Worm (Caenorhabditis elegans) whole organism, young adult: ENCODE data around the gene R08C7.1.

Experiments used
- ets-4 ChIP-seq: fragments of 200-800 bp; sonication (Bioruptor generic); optimal IDR thresholded peaks from 2 replicates; lab custom pipeline; 2018; ENCODE audit warnings: mild to moderate bottlenecking, missing genetic modification characterization, missing compliant biosample characterization
- lag-1 ChIP-seq: fragments of 200-800 bp; sonication (Bioruptor generic); IDR thresholded peaks from 2 replicates; pipeline ENCODE4 v1.3.6; 2022; ENCODE audit warnings: missing genetic modification reagents, missing genetic modification characterization, missing compliant biosample characterization
- madf-6 ChIP-seq: fragments of 200-800 bp; sonication (Bioruptor generic); IDR thresholded peaks from 2 replicates; pipeline ENCODE4 v1.3.6; 2022; ENCODE audit warnings: missing genetic modification reagents, missing genetic modification characterization, missing compliant biosample characterization
- nfya-1 ChIP-seq: sonication (generic microtip); optimal IDR thresholded peaks from 2 replicates; lab custom pipeline; 2017; ENCODE audit warnings: antibody characterized with exemption, missing compliant biosample characterization, missing genetic modification characterization, borderline replicate concordance; ENCODE audit not compliant: insufficient read depth
- nfyb-1 ChIP-seq: fragments of 200-800 bp; sonication (Bioruptor generic); IDR thresholded peaks from 2 replicates; pipeline ENCODE4 v1.3.6; 2022; ENCODE audit warnings: missing genetic modification reagents, missing genetic modification characterization, missing compliant biosample characterization
- pbrm-1 ChIP-seq: fragments of 200-800 bp; sonication (Bioruptor generic); IDR thresholded peaks from 2 replicates; pipeline ENCODE4 v1.3.6; 2022; ENCODE audit warnings: missing genetic modification reagents, missing genetic modification characterization, missing compliant biosample characterization
- rpc-1 ChIP-seq, 2 experiments: fragments of 150-350 bp in 1 of 2; sonication (generic microtip) in 1 of 2; optimal IDR thresholded peaks; 2 replicates each; lab custom pipeline; 2014 to 2018; ENCODE audit warnings: missing biosample characterization in 1 of 2, missing genetic modification characterization in 1 of 2, missing genetic modification reagents in 1 of 2, missing genotype in 1 of 2

DNA sequence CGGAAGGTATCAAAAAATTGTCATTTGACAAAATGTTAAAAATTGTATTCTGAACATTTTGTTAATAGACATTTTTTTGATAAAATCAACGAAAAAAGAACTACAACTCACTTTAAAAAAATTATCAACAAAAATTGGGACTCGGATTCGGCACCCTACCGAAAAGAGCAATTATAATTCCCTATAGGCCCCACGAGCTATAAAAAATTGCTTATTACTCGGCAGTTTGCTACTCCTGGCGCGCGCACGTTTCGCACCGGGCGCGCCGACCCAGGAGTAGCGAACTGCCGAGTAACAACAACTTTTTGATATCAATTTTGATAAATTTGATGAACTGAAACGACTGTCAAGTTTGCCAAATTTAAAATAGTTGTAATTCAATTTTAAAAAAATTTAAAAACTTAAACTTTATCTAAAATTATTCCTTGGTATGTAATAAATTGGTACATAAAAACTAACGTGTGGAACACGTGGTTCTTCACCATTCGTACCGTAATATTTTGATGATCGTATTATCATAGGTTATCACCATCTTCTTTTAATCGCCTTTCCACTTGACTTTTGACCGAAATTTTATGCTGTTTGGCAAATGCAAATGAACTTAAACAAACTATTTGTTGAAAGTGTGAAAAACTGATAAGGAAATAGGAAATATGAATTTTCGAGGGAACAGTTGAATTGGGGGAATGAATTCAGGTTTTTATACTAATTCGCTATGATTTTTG lies 23.8 kb downstream of the R08C7.1 start:
- TF ChIP-seq nfyb-1 (GFP tag; lab: Robert Waterston, UW) (no peak), pbrm-1 (GFP tag; lab: Robert Waterston, UW) (no peak), lag-1 (no peak), ets-4 (GFP tag; lab: Kevin White, UChicago) (no peak), rpc-1 (optimal IDR thresholded peaks at IDR 0.05; lab: Kevin White, UChicago) (no peak), rpc-1 (tag; optimal IDR thresholded peaks at IDR 0.05; lab: Kevin White, UChicago) (no peak), nfya-1 (no peak), madf-6 (GFP tag; lab: Robert Waterston, UW) (no peak)
